Worm (Caenorhabditis elegans) whole organism, mixed stage, embryonic: ENCODE results near the gene pph-1.

Source experiments
- M03D4.4 ChIP-seq: sonication (generic microtip); optimal IDR thresholded peaks from 2 replicates; lab custom pipeline; 2017; ENCODE audit warnings: mild to moderate bottlenecking, missing genetic modification characterization, missing compliant biosample characterization
- bed-3 ChIP-seq: fragments of 200-800 bp; sonication (Bioruptor generic); optimal IDR thresholded peaks from 3 replicates; lab custom pipeline; 2018; ENCODE audit warnings: mild to moderate bottlenecking, missing genetic modification characterization, moderate library complexity, missing compliant biosample characterization
- ceh-39 ChIP-seq: fragments of 150-350 bp; optimal IDR thresholded peaks from 2 replicates; lab custom pipeline; 2014; ENCODE audit warnings: missing biosample characterization, missing genetic modification characterization
- ceh-43 ChIP-seq: fragments of 200-800 bp; sonication (Bioruptor generic); optimal IDR thresholded peaks from 2 replicates; lab custom pipeline; 2018; ENCODE audit warnings: mild to moderate bottlenecking, missing genetic modification characterization, moderate library complexity, missing compliant biosample characterization
- ceh-83 ChIP-seq: fragments of 200-800 bp; sonication (Bioruptor generic); optimal IDR thresholded peaks from 2 replicates; lab custom pipeline; 2018; ENCODE audit warnings: mild to moderate bottlenecking, missing genetic modification characterization, missing compliant biosample characterization
- ces-1 ChIP-seq: fragments of 150-350 bp; optimal IDR thresholded peaks from 2 replicates; lab custom pipeline; 2014; ENCODE audit warnings: missing biosample characterization, missing genetic modification reagents, missing genetic modification characterization
- cnd-1 ChIP-seq: fragments of 200-800 bp; sonication (Bioruptor generic); optimal IDR thresholded peaks from 2 replicates; lab custom pipeline; 2018; ENCODE audit warnings: mild to moderate bottlenecking, missing genetic modification characterization, missing compliant biosample characterization
- drap-1 ChIP-seq: fragments of 200-800 bp; sonication (Bioruptor generic); optimal IDR thresholded peaks from 3 replicates; lab custom pipeline; 2018; ENCODE audit warnings: mild to moderate bottlenecking, missing genetic modification characterization, missing compliant biosample characterization
- elt-3 ChIP-seq: fragments of 150-350 bp; optimal IDR thresholded peaks from 2 replicates; lab custom pipeline; 2014; ENCODE audit warnings: missing biosample characterization, missing genetic modification characterization
- flh-1 ChIP-seq: fragments of 200-800 bp; sonication (Bioruptor generic); optimal IDR thresholded peaks from 2 replicates; lab custom pipeline; 2018; ENCODE audit warnings: mild to moderate bottlenecking, missing genetic modification characterization, moderate library complexity, missing compliant biosample characterization
- ham-2 ChIP-seq: fragments of 200-800 bp; sonication (Bioruptor generic); optimal IDR thresholded peaks from 2 replicates; lab custom pipeline; 2018; ENCODE audit warnings: mild to moderate bottlenecking, missing genetic modification characterization, missing compliant biosample characterization
- hlh-1 ChIP-seq: fragments of 150-350 bp; optimal IDR thresholded peaks from 2 replicates; lab custom pipeline; 2014; ENCODE audit warnings: missing biosample characterization, missing genetic modification reagents, missing genetic modification characterization
- lin-13 ChIP-seq: fragments of 150-350 bp; optimal IDR thresholded peaks from 2 replicates; lab custom pipeline; 2014; ENCODE audit warnings: missing biosample characterization, missing genetic modification characterization
- lin-32 ChIP-seq: fragments of 200-800 bp; sonication (Bioruptor generic); optimal IDR thresholded peaks from 2 replicates; lab custom pipeline; 2018; ENCODE audit warnings: mild to moderate bottlenecking, missing genetic modification characterization, missing compliant biosample characterization
- mab-5 ChIP-seq: fragments of 150-350 bp; optimal IDR thresholded peaks from 2 replicates; lab custom pipeline; 2014; ENCODE audit warnings: missing biosample characterization, missing genetic modification characterization
- mep-1 ChIP-seq: fragments of 150-350 bp; optimal IDR thresholded peaks from 2 replicates; lab custom pipeline; 2017; ENCODE audit warnings: missing biosample characterization, missing genetic modification reagents, missing genetic modification characterization, inconsistent platforms
- mls-2 ChIP-seq: sonication (generic microtip); optimal IDR thresholded peaks from 2 replicates; lab custom pipeline; 2016; ENCODE audit warnings: mild to moderate bottlenecking, missing genetic modification characterization, moderate library complexity, missing compliant biosample characterization
- nhr-12 ChIP-seq: fragments of 150-350 bp; optimal IDR thresholded peaks from 2 replicates; lab custom pipeline; 2014; ENCODE audit warnings: missing biosample characterization, missing genetic modification characterization
- nhr-237 ChIP-seq: fragments of 150-350 bp; optimal IDR thresholded peaks from 2 replicates; lab custom pipeline; 2014; ENCODE audit warnings: missing biosample characterization, missing genetic modification characterization
- nhr-28 ChIP-seq: fragments of 150-350 bp; optimal IDR thresholded peaks from 2 replicates; lab custom pipeline; 2014; ENCODE audit warnings: missing biosample characterization, missing genetic modification characterization
- pha-4 ChIP-seq: fragments of 150-350 bp; optimal IDR thresholded peaks from 2 replicates; lab custom pipeline; 2018; ENCODE audit warnings: missing biosample characterization, missing genetic modification reagents, missing genetic modification characterization
- snpc-4 ChIP-seq: fragments of 150-350 bp; optimal IDR thresholded peaks from 2 replicates; lab custom pipeline; 2014; ENCODE audit warnings: missing biosample characterization, missing genetic modification characterization
- sptf-1 ChIP-seq: sonication (generic microtip); optimal IDR thresholded peaks from 2 replicates; lab custom pipeline; 2017; ENCODE audit warnings: mild to moderate bottlenecking, missing genetic modification characterization, moderate library complexity, missing compliant biosample characterization
- tbx-8 ChIP-seq: fragments of 200-800 bp; sonication (Bioruptor generic); optimal IDR thresholded peaks from 2 replicates; lab custom pipeline; 2018; ENCODE audit warnings: mild to moderate bottlenecking, missing genetic modification characterization, moderate library complexity, missing compliant biosample characterization
- unc-120 ChIP-seq: sonication (generic microtip); optimal IDR thresholded peaks from 2 replicates; lab custom pipeline; 2017; ENCODE audit warnings: missing genetic modification characterization, missing compliant biosample characterization; ENCODE audit not compliant: poor library complexity, severe bottlenecking
- unc-39 ChIP-seq: fragments of 150-350 bp; optimal IDR thresholded peaks from 2 replicates; lab custom pipeline; 2014; ENCODE audit warnings: missing biosample characterization, missing genetic modification characterization
- unc-62 ChIP-seq: fragments of 150-350 bp; optimal IDR thresholded peaks from 2 replicates; lab custom pipeline; 2014; ENCODE audit warnings: missing biosample characterization, missing genetic modification reagents, missing genetic modification characterization
- zip-8 ChIP-seq: fragments of 150-350 bp; optimal IDR thresholded peaks from 2 replicates; lab custom pipeline; 2014; ENCODE audit warnings: missing biosample characterization, missing genetic modification characterization
- ztf-11 ChIP-seq: fragments of 150-350 bp; optimal IDR thresholded peaks from 2 replicates; lab custom pipeline; 2014; ENCODE audit warnings: missing biosample characterization, missing genetic modification characterization

The pph-1 gene

ce11 chrV:10729456-10729904 is 27.1 kb downstream of the pph-1 start:
- TF ChIP-seq snpc-4 (tag; lab: Kevin White, UChicago) (no peak), elt-3 (no peak), ceh-43 (GFP tag; lab: Kevin White, UChicago) (no peak), mls-2 (no peak), nhr-12 (no peak), ceh-83 (GFP tag; lab: Kevin White, UChicago) (no peak), cnd-1 (tag; lab: Kevin White, UChicago) (no peak), zip-8 (no peak), sptf-1 (tag; lab: Kevin White, UChicago) (no peak), M03D4.4 (tag; lab: Kevin White, UChicago) (no peak), pha-4 (tag; lab: Kevin White, UChicago) (no peak), ceh-39 (no peak), ces-1 (GFP tag; lab: Kevin White, UChicago) (no peak), ham-2 (no peak)
- TF ChIP-seq, all 35 proteins: peak for 0

- TF ChIP-seq mep-1 (tag; lab: Kevin White, UChicago): no peak
- TF ChIP-seq nhr-237: no peak
- TF ChIP-seq hlh-1 (tag; lab: Kevin White, UChicago): peak; percentile 41
- peak; percentile 21 for TF ChIP-seq unc-62
- no peak for TF ChIP-seq flh-1
- TF ChIP-seq pha-4 (tag; lab: Kevin White, UChicago): no peak
These were observed 28.6 kb downstream of the pph-1 start for ce11 chrV:10730824-10731416.

ce11 chrV:10731989-10732472 is 29.7 kb downstream of the pph-1 start, which contains the start of gene T28B11.1:
Gene T28B11.1, minus strand, starts transcription at chrV:10732422.
- no peak for TF ChIP-seq ceh-83 (GFP tag; lab: Kevin White, UChicago)
- no peak for TF ChIP-seq mep-1 (tag; lab: Kevin White, UChicago)
- TF ChIP-seq bed-3 (GFP tag; lab: Kevin White, UChicago): no peak
- TF ChIP-seq ham-2: no peak
- no peak for TF ChIP-seq ces-1 (GFP tag; lab: Kevin White, UChicago)
- TF ChIP-seq ceh-43 (GFP tag; lab: Kevin White, UChicago): no peak
- no peak for TF ChIP-seq nhr-28 (tag; lab: Kevin White, UChicago)
- TF ChIP-seq tbx-8 (GFP tag; lab: Kevin White, UChicago): no peak

- TF ChIP-seq lin-13 (tag; lab: Kevin White, UChicago): peak; percentile 23
- TF ChIP-seq nhr-28 (tag; lab: Kevin White, UChicago): no peak
- TF ChIP-seq, all 35 proteins: peak for 1
These were observed 34.4 kb downstream of the pph-1 start, which contains the start of the genes mre-11 and wdr-5.3 for ce11 chrV:10736756-10737155. Gene mre-11, minus strand, starts transcription at chrV:10736868. Gene wdr-5.3, plus strand, starts transcription at chrV:10737116.

- no peak for TF ChIP-seq hlh-1 (tag; lab: Kevin White, UChicago)
- TF ChIP-seq zip-8: no peak
- TF ChIP-seq unc-39 (tag; lab: Kevin White, UChicago): no peak
- TF ChIP-seq tbx-8 (GFP tag; lab: Kevin White, UChicago): no peak
These were observed 39.0 kb downstream of the pph-1 start, which contains the start of gene ZC302.3 for ce11 chrV:10741357-10741756. Gene ZC302.3, minus strand, starts transcription at chrV:10741457.

ce11 chrV:10743649-10744048 is 41.3 kb downstream of the pph-1 start, which contains the start of gene srj-22:
Gene srj-22, minus strand, starts transcription at chrV:10743749.
- TF ChIP-seq ceh-39 (no peak), unc-120 (tag; lab: Kevin White, UChicago) (no peak), lin-32 (no peak), drap-1 (GFP tag; lab: Kevin White, UChicago) (no peak), unc-62 (no peak), elt-3 (no peak), ceh-43 (GFP tag; lab: Kevin White, UChicago) (no peak)

- no peak for TF ChIP-seq mab-5 (tag; lab: Kevin White, UChicago)
- no peak for TF ChIP-seq mep-1 (tag; lab: Kevin White, UChicago)
- TF ChIP-seq snpc-4 (tag; lab: Kevin White, UChicago): no peak
- no peak for TF ChIP-seq tbx-8 (GFP tag; lab: Kevin White, UChicago)
- no peak for TF ChIP-seq sptf-1 (tag; lab: Kevin White, UChicago)
- no peak for TF ChIP-seq unc-62
- no peak for TF ChIP-seq lin-13 (tag; lab: Kevin White, UChicago)
- no peak for TF ChIP-seq bed-3 (GFP tag; lab: Kevin White, UChicago)
- no peak for TF ChIP-seq pha-4 (tag; lab: Kevin White, UChicago)
- TF ChIP-seq ztf-11 (tag; lab: Kevin White, UChicago): no peak
- no peak for TF ChIP-seq ces-1 (GFP tag; lab: Kevin White, UChicago)
These were observed 42.7 kb downstream of the pph-1 start, which contains the start of gene srj-21 for ce11 chrV:10745034-10745433. Gene srj-21, plus strand, starts transcription at chrV:10745334.
